Fruit fly (Drosophila melanogaster) whole organism: Measurements from ENCODE around the gene CG9926.

Experiments used
- EcR ChIP-seq, 2 experiments: fragments of >200 bp; optimal IDR thresholded peaks; 2 replicates each; lab custom pipeline; 2017; ENCODE audit warnings: missing biosample characterization in 2 of 2, missing genetic modification characterization in 2 of 2, missing genetic modification reagents in 2 of 2
- pan ChIP-seq: fragments of >200 bp; optimal IDR thresholded peaks from 2 replicates; lab custom pipeline; 2017
- usp ChIP-seq: fragments of >200 bp; optimal IDR thresholded peaks from 2 replicates; lab custom pipeline; 2017; ENCODE audit warnings: missing biosample characterization, missing genetic modification characterization, mixed read lengths

- TF ChIP-seq usp (GFP tag; lab: Kevin White, UChicago) = no peak
- no peak for TF ChIP-seq EcR (GFP tag; optimal IDR thresholded peaks at IDR 0.05; lab: Kevin White, UChicago)
- TF ChIP-seq pan (lab: Kevin White, UChicago) = no peak
Measured at dm6 chr3R:13914760-13915417, 36.0 kb downstream of the CG9926 start.
